Fruit fly (Drosophila melanogaster): Measurements from ENCODE around the gene PH4alphaNE3.

PH4alphaNE3 gene

dm6 chr3R:30596704-30597103 is 7.3 kb upstream of the PH4alphaNE3 start, which contains the start of gene CG31019:
TSS of gene CG31019 (plus strand) at chr3R:30597004.
- no peak for TF ChIP-seq Crg-1 (GFP tag; optimal IDR thresholded peaks at IDR 0.05)

DNA sequence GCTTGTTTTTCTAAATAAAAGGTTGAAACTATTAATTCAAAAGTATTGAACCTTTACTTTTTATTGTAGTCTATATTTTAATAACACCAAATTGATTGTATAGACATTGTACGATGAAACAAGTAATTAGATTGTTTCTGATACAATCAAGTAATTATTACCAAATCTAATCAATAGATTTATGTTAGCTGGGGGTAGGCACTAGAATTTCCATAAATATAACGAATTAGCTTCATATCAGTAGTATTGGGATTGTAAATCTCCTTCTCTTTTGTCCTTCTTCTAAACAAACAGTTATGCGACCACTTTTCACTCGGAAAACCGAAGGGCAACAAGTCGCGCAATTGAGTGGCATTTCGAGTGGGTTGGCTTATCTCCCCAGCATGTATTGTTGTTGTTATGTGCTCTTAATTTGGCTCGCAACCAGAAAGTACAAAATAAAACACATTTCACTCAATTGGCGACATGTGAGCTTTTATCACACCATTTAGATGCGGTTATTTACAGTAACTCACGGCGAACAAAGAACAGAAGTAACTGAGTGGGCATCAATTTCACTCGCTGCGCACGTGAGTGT is 4.5 kb upstream of the PH4alphaNE3 start:
- TF ChIP-seq CG1620 (GFP tag; optimal IDR thresholded peaks at IDR 0.05) (no peak), pad (GFP tag; optimal IDR thresholded peaks at IDR 0.05) (peak; percentile 52), Mnt (GFP tag; optimal IDR thresholded peaks at IDR 0.05) (peak; percentile 49), kay (GFP tag; ENCODE audit: borderline replicate concordance) (peak; percentile 64)

- TF ChIP-seq CG5204 (GFP tag; optimal IDR thresholded peaks at IDR 0.05): peak; percentile 78
- TF ChIP-seq CG14711 (tag; optimal IDR thresholded peaks at IDR 0.05): peak; percentile 69
- peak; percentile 82 for TF ChIP-seq bab1 (GFP tag; optimal IDR thresholded peaks at IDR 0.05)
- peak; percentile 86 for TF ChIP-seq CG33017 (tag; optimal IDR thresholded peaks at IDR 0.05)
- peak; percentile 79 for TF ChIP-seq CG11617 (GFP tag; optimal IDR thresholded peaks at IDR 0.05)
- no peak for TF ChIP-seq ovo (GFP tag; optimal IDR thresholded peaks at IDR 0.05)
- TF ChIP-seq CG7045 (GFP tag; optimal IDR thresholded peaks at IDR 0.05): peak; percentile 77
- peak; percentile 51 for TF ChIP-seq tj (GFP tag; optimal IDR thresholded peaks at IDR 0.05)
- peak; percentile 32 for TF ChIP-seq CG1620 (GFP tag; optimal IDR thresholded peaks at IDR 0.05)
- TF ChIP-seq Crg-1 (GFP tag; optimal IDR thresholded peaks at IDR 0.05): peak; percentile 2
- peak; percentile 17 for TF ChIP-seq Clk (GFP tag; optimal IDR thresholded peaks at IDR 0.05)
- peak; percentile 27 for TF ChIP-seq pad (GFP tag; optimal IDR thresholded peaks at IDR 0.05)
- peak; percentile 87 for TF ChIP-seq CG7101 (tag; optimal IDR thresholded peaks at IDR 0.05)
- TF ChIP-seq cnc (optimal IDR thresholded peaks at IDR 0.05): no peak
- TF ChIP-seq Hr96 (GFP tag; optimal IDR thresholded peaks at IDR 0.05): peak; percentile 72
- no peak for TF ChIP-seq cic (GFP tag; optimal IDR thresholded peaks at IDR 0.05)
- peak; percentile 47 for TF ChIP-seq Mnt (GFP tag; optimal IDR thresholded peaks at IDR 0.05)
- peak; percentile 87 for TF ChIP-seq kay (GFP tag; ENCODE audit: borderline replicate concordance)
- peak; percentile 52 for TF ChIP-seq toe (GFP tag; optimal IDR thresholded peaks at IDR 0.05)
- peak; percentile 72 for TF ChIP-seq CG12768 (GFP tag; optimal IDR thresholded peaks at IDR 0.05)
Measured at dm6 chr3R:30600154-30601009, 3.6 kb upstream of the PH4alphaNE3 start.

DNA sequence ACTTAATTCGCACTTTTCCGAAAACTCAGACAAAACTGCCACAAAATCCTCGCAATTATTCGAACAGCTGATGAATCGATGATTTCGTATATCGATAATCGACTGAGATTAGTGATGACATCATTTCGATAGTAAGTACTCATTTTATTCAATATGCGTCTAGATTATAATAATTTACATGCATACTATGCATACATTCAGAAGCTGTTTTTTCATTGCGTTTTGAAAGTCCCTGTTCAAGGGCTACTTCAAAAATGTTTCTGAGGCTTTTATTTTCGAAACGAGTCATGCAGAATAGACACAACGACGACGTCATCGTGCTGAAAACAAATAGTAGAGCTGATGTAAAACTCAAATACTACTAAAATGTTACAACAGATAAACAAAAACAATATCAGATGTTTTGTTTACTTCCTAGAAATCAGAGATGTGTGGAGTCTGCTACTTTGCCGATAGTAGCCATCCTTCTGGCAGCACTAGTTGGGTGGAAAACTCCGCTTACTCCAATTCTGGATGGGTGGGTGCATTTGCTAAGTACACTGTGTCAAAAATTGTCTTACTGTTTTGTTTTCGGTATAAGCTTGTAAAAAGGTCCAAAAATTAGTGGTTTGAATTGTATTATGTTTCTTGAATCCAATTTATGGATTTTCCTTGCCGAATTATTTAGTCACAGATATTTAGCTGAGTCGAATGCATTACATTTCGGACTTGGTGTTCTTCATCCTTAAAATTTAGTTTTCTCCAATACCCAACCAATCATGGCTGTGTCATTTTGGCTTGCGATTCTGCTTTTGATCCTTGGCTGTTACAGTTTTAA is 2.3 kb upstream of the PH4alphaNE3 start, which contains the start of the genes CG2246 and CG31021:
TSS of gene CG2246 (minus strand) at position 50 of the 817 bp plus-strand sequence.
TSS of gene CG31021 (plus strand) at position 767 of the 817 bp plus-strand sequence.
- TF ChIP-seq tj (GFP tag; optimal IDR thresholded peaks at IDR 0.05): no peak
- TF ChIP-seq cic (GFP tag; optimal IDR thresholded peaks at IDR 0.05): no peak
- TF ChIP-seq kay (GFP tag; ENCODE audit: borderline replicate concordance): no peak
- peak; percentile 47 for TF ChIP-seq Clk (GFP tag; optimal IDR thresholded peaks at IDR 0.05)
- peak; percentile 25 for TF ChIP-seq bab1 (GFP tag; optimal IDR thresholded peaks at IDR 0.05)
- TF ChIP-seq CG12768 (GFP tag; optimal IDR thresholded peaks at IDR 0.05): no peak
- TF ChIP-seq CG11617 (GFP tag; optimal IDR thresholded peaks at IDR 0.05): peak; percentile 28
- TF ChIP-seq CG7101 (tag; optimal IDR thresholded peaks at IDR 0.05): peak; percentile 20
- TF ChIP-seq CG1620 (GFP tag; optimal IDR thresholded peaks at IDR 0.05): peak; percentile 49
- no peak for TF ChIP-seq CG33017 (tag; optimal IDR thresholded peaks at IDR 0.05)
- peak; percentile 3 for TF ChIP-seq Hr96 (GFP tag; optimal IDR thresholded peaks at IDR 0.05)
- no peak for TF ChIP-seq CG14711 (tag; optimal IDR thresholded peaks at IDR 0.05)
- TF ChIP-seq Crg-1 (GFP tag; optimal IDR thresholded peaks at IDR 0.05): peak; percentile 31
- TF ChIP-seq pad (GFP tag; optimal IDR thresholded peaks at IDR 0.05): peak; percentile 12
- TF ChIP-seq CG7045 (GFP tag; optimal IDR thresholded peaks at IDR 0.05): peak; percentile 34
- TF ChIP-seq cnc (optimal IDR thresholded peaks at IDR 0.05): no peak
- TF ChIP-seq ovo (GFP tag; optimal IDR thresholded peaks at IDR 0.05): peak; percentile 51
- TF ChIP-seq Mnt (GFP tag; optimal IDR thresholded peaks at IDR 0.05): peak; percentile 11
- TF ChIP-seq toe (GFP tag; optimal IDR thresholded peaks at IDR 0.05): peak; percentile 65
- TF ChIP-seq CG5204 (GFP tag; optimal IDR thresholded peaks at IDR 0.05): peak; percentile 72

DNA sequence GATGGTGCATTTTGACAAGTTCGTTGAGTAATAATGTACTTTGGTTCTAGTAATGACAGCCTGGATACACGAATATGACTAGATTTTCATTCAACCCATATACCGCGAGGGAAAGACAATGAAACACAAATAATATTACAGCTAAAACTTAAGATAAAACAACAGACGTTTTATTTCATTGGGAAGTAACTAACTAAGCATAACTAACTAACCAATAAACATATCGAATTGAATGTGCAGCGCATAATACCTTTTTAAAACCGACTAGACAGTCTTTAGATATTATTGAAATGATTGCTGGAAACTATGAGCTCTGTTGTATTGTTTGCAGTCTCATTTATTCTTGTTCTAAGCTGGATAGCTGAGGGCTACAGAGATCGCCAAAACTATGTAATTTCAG is 1.9 kb downstream of the PH4alphaNE3 start, which contains the start of gene CG31016:
TSS of gene CG31016 (plus strand) at position 301 of the 400 bp plus-strand sequence.
- no peak for TF ChIP-seq pad (GFP tag; optimal IDR thresholded peaks at IDR 0.05)
- no peak for TF ChIP-seq CG7101 (tag; optimal IDR thresholded peaks at IDR 0.05)
- no peak for TF ChIP-seq cnc (optimal IDR thresholded peaks at IDR 0.05)
- no peak for TF ChIP-seq CG14711 (tag; optimal IDR thresholded peaks at IDR 0.05)
- TF ChIP-seq CG7045 (GFP tag; optimal IDR thresholded peaks at IDR 0.05): no peak
- TF ChIP-seq CG33017 (tag; optimal IDR thresholded peaks at IDR 0.05): no peak
- TF ChIP-seq kay (GFP tag; ENCODE audit: borderline replicate concordance): no peak
- TF ChIP-seq CG1620 (GFP tag; optimal IDR thresholded peaks at IDR 0.05): no peak
- no peak for TF ChIP-seq toe (GFP tag; optimal IDR thresholded peaks at IDR 0.05)
- TF ChIP-seq ovo (GFP tag; optimal IDR thresholded peaks at IDR 0.05): no peak
- no peak for TF ChIP-seq bab1 (GFP tag; optimal IDR thresholded peaks at IDR 0.05)
- TF ChIP-seq Clk (GFP tag; optimal IDR thresholded peaks at IDR 0.05): no peak
